Fruit fly (Drosophila melanogaster): ENCODE data around the gene dpr8.
"Not testable (repeated sequence)": the region's sequence is repeated elsewhere in the genome, so short reads cannot be mapped to it uniquely, and the experiment has no call there.

The dpr8 gene

dm6 chrX:14378506-14378905, 56.5 kb downstream of the dpr8 start, which contains the start of gene betaNACtes3:
betaNACtes3 (plus strand) TSS chrX:14378806.
- TF ChIP-seq CG32121 (GFP tag; IDR thresholded peaks at IDR 0.05); CG15710 (tag; optimal IDR thresholded peaks at IDR 0.05); Pif1B (GFP tag; optimal IDR thresholded peaks at IDR 0.05): not testable (repeated sequence)

dm6 chrX:14380051-14380450, 58.0 kb downstream of the dpr8 start, which contains the start of gene betaNACtes4:
betaNACtes4 (plus strand) TSS chrX:14380351.
- TF ChIP-seq CG14655 (GFP tag; optimal IDR thresholded peaks at IDR 0.05); CG13204 (GFP tag; optimal IDR thresholded peaks at IDR 0.05); CG15710 (tag; optimal IDR thresholded peaks at IDR 0.05): not testable (repeated sequence)

- TF ChIP-seq CG12605 (GFP tag; IDR thresholded peaks at IDR 0.05) (no peak), CG13204 (GFP tag; optimal IDR thresholded peaks at IDR 0.05) (no peak), rn (GFP tag; IDR thresholded peaks at IDR 0.05) (no peak), CG9948 (tag; optimal IDR thresholded peaks at IDR 0.05) (no peak), CG8159 (tag; optimal IDR thresholded peaks at IDR 0.05) (no peak), CG10348 (GFP tag; IDR thresholded peaks at IDR 0.05) (no peak), CG17806 (tag; optimal IDR thresholded peaks at IDR 0.05) (no peak), CG15710 (tag; optimal IDR thresholded peaks at IDR 0.05) (no peak), CG34367 (tag; optimal IDR thresholded peaks at IDR 0.05) (no peak), Ets98B (GFP tag; IDR thresholded peaks at IDR 0.05) (no peak), EcR (GFP tag; optimal IDR thresholded peaks at IDR 0.05) (no peak), CG14655 (GFP tag; optimal IDR thresholded peaks at IDR 0.05) (no peak), Snoo (tag; optimal IDR thresholded peaks at IDR 0.05) (no peak), D1 (tag; optimal IDR thresholded peaks at IDR 0.05) (no peak)
These were observed 124.8 kb downstream of the dpr8 start for dm6 chrX:14446853-14447252.

dm6 chrX:14480020-14480419, 158.0 kb downstream of the dpr8 start, which contains the start of gene CG9411:
CG9411 (minus strand) TSS chrX:14480086.
- TF ChIP-seq D1 (tag; optimal IDR thresholded peaks at IDR 0.05), result no peak

- no peak for TF ChIP-seq EcR (GFP tag; optimal IDR thresholded peaks at IDR 0.05)
- TF ChIP-seq CG15710 (tag; optimal IDR thresholded peaks at IDR 0.05), result no peak
- TF ChIP-seq CG17806 (tag; optimal IDR thresholded peaks at IDR 0.05), result no peak
- TF ChIP-seq CG34367 (tag; optimal IDR thresholded peaks at IDR 0.05), result no peak
- no peak for TF ChIP-seq CG32121 (GFP tag; IDR thresholded peaks at IDR 0.05)
- no peak for TF ChIP-seq Ets98B (GFP tag; IDR thresholded peaks at IDR 0.05)
- TF ChIP-seq D1 (tag; optimal IDR thresholded peaks at IDR 0.05), result no peak
- no peak for TF ChIP-seq CG14655 (GFP tag; optimal IDR thresholded peaks at IDR 0.05)
- no peak for TF ChIP-seq CG4496 (GFP tag; IDR thresholded peaks at IDR 0.05)
- TF ChIP-seq CG9948 (tag; optimal IDR thresholded peaks at IDR 0.05), result no peak
- TF ChIP-seq CG12605 (GFP tag; IDR thresholded peaks at IDR 0.05), result no peak
- no peak for TF ChIP-seq gl (tag; optimal IDR thresholded peaks at IDR 0.05)
- no peak for TF ChIP-seq Pif1A (GFP tag; optimal IDR thresholded peaks at IDR 0.05)
- TF ChIP-seq fd96Ca (GFP tag; IDR thresholded peaks at IDR 0.05), result no peak
- TF ChIP-seq rn (GFP tag; IDR thresholded peaks at IDR 0.05), result no peak
- TF ChIP-seq Pif1B (GFP tag; optimal IDR thresholded peaks at IDR 0.05), result no peak
These were observed 159.2 kb downstream of the dpr8 start for dm6 chrX:14481206-14481605.

dm6 chrX:14481607-14482006, 159.6 kb downstream of the dpr8 start:
- TF ChIP-seq CG9948 (tag; optimal IDR thresholded peaks at IDR 0.05) (peak; percentile 77), CG4496 (GFP tag; IDR thresholded peaks at IDR 0.05) (peak; percentile 92), CG14655 (GFP tag; optimal IDR thresholded peaks at IDR 0.05) (peak; percentile 88), Pif1B (GFP tag; optimal IDR thresholded peaks at IDR 0.05) (peak; percentile 85), CG15710 (tag; optimal IDR thresholded peaks at IDR 0.05) (peak; percentile 80), EcR (GFP tag; optimal IDR thresholded peaks at IDR 0.05) (no peak), D1 (tag; optimal IDR thresholded peaks at IDR 0.05) (no peak), CG34367 (tag; optimal IDR thresholded peaks at IDR 0.05) (peak; percentile 70), CG12605 (GFP tag; IDR thresholded peaks at IDR 0.05) (peak; percentile 59), rn (GFP tag; IDR thresholded peaks at IDR 0.05) (peak; percentile 77; the same call in 1 of the 2 replicates), CG32121 (GFP tag; IDR thresholded peaks at IDR 0.05) (peak; percentile 85), CG17806 (tag; optimal IDR thresholded peaks at IDR 0.05) (peak; percentile 70), Pif1A (GFP tag; optimal IDR thresholded peaks at IDR 0.05) (peak; percentile 90), CG8159 (tag; optimal IDR thresholded peaks at IDR 0.05) (peak; percentile 80), Ets98B (GFP tag; IDR thresholded peaks at IDR 0.05) (peak; percentile 90), gl (tag; optimal IDR thresholded peaks at IDR 0.05) (peak; percentile 55), fd96Ca (GFP tag; IDR thresholded peaks at IDR 0.05) (peak; percentile 94), Snoo (tag; optimal IDR thresholded peaks at IDR 0.05) (peak; percentile 88), CG13204 (GFP tag; optimal IDR thresholded peaks at IDR 0.05) (no peak), CG8301 (tag; optimal IDR thresholded peaks at IDR 0.05) (peak; percentile 86), CG10348 (GFP tag; IDR thresholded peaks at IDR 0.05) (0 out of 2 replicates have a peak, but pooled peaks have one; percentile 18)

- TF ChIP-seq CG32121 (GFP tag; IDR thresholded peaks at IDR 0.05) (peak; percentile 45; the same call in 1 of the 2 replicates), rn (GFP tag; IDR thresholded peaks at IDR 0.05) (no peak), CG34367 (tag; optimal IDR thresholded peaks at IDR 0.05) (peak; percentile 7), Pif1B (GFP tag; optimal IDR thresholded peaks at IDR 0.05) (peak; percentile 69), CG12605 (GFP tag; IDR thresholded peaks at IDR 0.05) (no peak), CG17806 (tag; optimal IDR thresholded peaks at IDR 0.05) (peak; percentile 51), CG9948 (tag; optimal IDR thresholded peaks at IDR 0.05) (peak; percentile 68), Snoo (tag; optimal IDR thresholded peaks at IDR 0.05) (peak; percentile 83), D1 (tag; optimal IDR thresholded peaks at IDR 0.05) (peak; percentile 4), CG8301 (tag; optimal IDR thresholded peaks at IDR 0.05) (peak; percentile 62), fd96Ca (GFP tag; IDR thresholded peaks at IDR 0.05) (peak; percentile 44; the same call in 1 of the 3 replicates), Ets98B (GFP tag; IDR thresholded peaks at IDR 0.05) (peak; percentile 29; the same call in 1 of the 2 replicates), CG8159 (tag; optimal IDR thresholded peaks at IDR 0.05) (peak; percentile 75), gl (tag; optimal IDR thresholded peaks at IDR 0.05) (no peak), CG10348 (GFP tag; IDR thresholded peaks at IDR 0.05) (no peak), Pif1A (GFP tag; optimal IDR thresholded peaks at IDR 0.05) (peak; percentile 75), CG4496 (GFP tag; IDR thresholded peaks at IDR 0.05) (peak; percentile 59; the same call in 1 of the 3 replicates), CG13204 (GFP tag; optimal IDR thresholded peaks at IDR 0.05) (no peak), CG14655 (GFP tag; optimal IDR thresholded peaks at IDR 0.05) (peak; percentile 79), CG15710 (tag; optimal IDR thresholded peaks at IDR 0.05) (peak; percentile 68), EcR (GFP tag; optimal IDR thresholded peaks at IDR 0.05) (no peak)
These were observed 161.6 kb downstream of the dpr8 start for dm6 chrX:14483521-14484031.

All from whole organism, pupa.